Worm (Caenorhabditis elegans) whole organism, early embryonic: ENCODE data around the gene rpl-12.

Experiments
- B0310.2 ChIP-seq: sonication (generic microtip); optimal IDR thresholded peaks from 2 replicates; lab custom pipeline; 2016; ENCODE audit warnings: mild to moderate bottlenecking, missing genetic modification characterization, missing compliant biosample characterization
- F13C5.2 ChIP-seq: sonication (generic microtip); optimal IDR thresholded peaks from 2 replicates; lab custom pipeline; 2017; ENCODE audit warnings: mild to moderate bottlenecking, missing genetic modification characterization, inconsistent platforms, missing compliant biosample characterization
- ama-1 ChIP-seq: fragments of 150-350 bp; optimal IDR thresholded peaks from 2 replicates; lab custom pipeline; 2014
- hmg-4 ChIP-seq: fragments of 200-800 bp; sonication (Bioruptor generic); optimal IDR thresholded peaks from 2 replicates; lab custom pipeline; 2018; ENCODE audit warnings: mild to moderate bottlenecking, missing genetic modification characterization, missing compliant biosample characterization
- tbx-37 ChIP-seq: fragments of 200-800 bp; sonication (Bioruptor generic); conservative IDR thresholded peaks from 2 replicates; pipeline ENCODE4 v1.3.6; 2022; ENCODE audit warnings: missing genetic modification reagents, missing genetic modification characterization, missing compliant biosample characterization

ce11 chrIV:13214466-13214865 is 26.0 kb downstream of the rpl-12 start, which contains the start of gene cho-1:
- no peak for TF ChIP-seq F13C5.2
- no peak for TF ChIP-seq tbx-37 (GFP tag; lab: Robert Waterston, UW)
- TF ChIP-seq B0310.2 (tag; lab: Kevin White, UChicago), result no peak
- no peak for TF ChIP-seq ama-1
- no peak for TF ChIP-seq hmg-4
